Worm (Caenorhabditis elegans): ENCODE results near the gene C35D10.10.

DNA sequence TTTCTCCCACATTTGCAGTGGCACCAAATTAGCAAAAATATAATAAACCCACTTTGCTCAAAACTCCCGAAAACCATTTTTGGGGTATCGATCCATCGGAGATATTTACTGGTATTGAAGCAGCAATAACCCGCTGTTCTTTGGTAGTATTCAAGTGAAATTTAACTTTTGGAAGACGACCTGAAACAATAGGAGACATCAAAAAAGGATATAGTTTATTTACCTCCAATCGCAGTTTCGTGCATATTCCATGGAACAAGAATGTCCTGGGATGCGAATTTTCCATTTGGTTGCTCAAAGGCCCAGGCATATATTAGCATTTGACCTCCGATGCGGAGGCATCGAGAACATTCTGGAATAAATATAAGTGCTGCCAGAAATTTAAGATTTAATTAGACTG, 11.8 kb upstream of the C35D10.10 start:
- no peak for TF ChIP-seq unc-130 (tag; optimal IDR thresholded peaks at IDR 0.05)
- TF ChIP-seq ztf-11 (tag; optimal IDR thresholded peaks at IDR 0.05): no peak

Data from whole organism, L1 larva.